Worm (Caenorhabditis elegans) whole organism, L3 larva: ENCODE results near the gene Y116F11B.9.

Experiments
- aly-2 ChIP-seq: fragments of 150-350 bp; optimal IDR thresholded peaks from 2 replicates; lab custom pipeline; 2014; ENCODE audit warnings: missing biosample characterization, missing genetic modification characterization
- elt-1 ChIP-seq: fragments of 150-350 bp; optimal IDR thresholded peaks from 2 replicates; lab custom pipeline; 2014; ENCODE audit warnings: missing biosample characterization, missing genetic modification characterization
- lsy-12 ChIP-seq: sonication (generic microtip); optimal IDR thresholded peaks from 2 replicates; lab custom pipeline; 2016; ENCODE audit warnings: mild to moderate bottlenecking, missing genetic modification characterization, missing compliant biosample characterization
- nhr-25 ChIP-seq: sonication (generic microtip); optimal IDR thresholded peaks from 2 replicates; lab custom pipeline; 2017; ENCODE audit warnings: missing biosample characterization, missing genetic modification characterization
- unc-39 ChIP-seq: sonication (generic microtip); optimal IDR thresholded peaks from 4 replicates; lab custom pipeline; 2017; ENCODE audit warnings: missing biosample characterization, missing genetic modification characterization
- unc-62 ChIP-seq: fragments of 150-350 bp; sonication (generic microtip); optimal IDR thresholded peaks from 4 replicates; lab custom pipeline; 2014; ENCODE audit warnings: missing biosample characterization, missing genetic modification reagents, missing genetic modification characterization
- ztf-11 ChIP-seq: fragments of 150-350 bp; optimal IDR thresholded peaks from 2 replicates; lab custom pipeline; 2014; ENCODE audit warnings: missing biosample characterization, missing genetic modification characterization

DNA sequence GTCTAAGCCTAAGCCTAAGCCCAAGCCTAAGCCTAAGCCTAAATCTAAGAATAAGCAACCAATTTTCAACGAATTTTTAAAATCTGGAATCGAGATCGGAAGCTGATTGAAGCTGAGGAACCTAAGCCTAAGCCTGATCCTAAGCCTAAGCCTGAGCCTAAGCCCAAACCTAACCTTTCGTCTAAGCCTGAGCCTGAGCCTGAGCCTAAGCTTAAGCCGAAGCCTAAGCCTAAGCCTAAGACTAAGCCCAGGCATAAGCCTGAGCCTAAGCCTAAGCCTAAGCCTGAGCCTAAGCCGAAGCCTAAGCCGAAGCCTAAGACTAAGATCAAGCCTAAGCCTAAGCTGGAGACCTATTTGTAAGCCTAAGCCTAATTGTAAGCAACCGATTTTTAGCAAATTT is 40.3 kb downstream of the Y116F11B.9 start:
- TF ChIP-seq unc-39 (tag; lab: Kevin White, UChicago) (no peak), ztf-11 (tag; lab: Kevin White, UChicago) (no peak), nhr-25 (no peak), aly-2 (no peak), unc-62 (GFP tag; lab: Kevin White, UChicago) (no peak), lsy-12 (tag; lab: Kevin White, UChicago) (no peak), elt-1 (no peak)
